Fruit fly (Drosophila melanogaster): ENCODE data around the gene CG17834.

dm6 chr2L:8517256-8517694 lies 11.7 kb upstream of the CG17834 start, which contains the start of the genes mRpL51 and Uba4:
- TF ChIP-seq usp (GFP tag; optimal IDR thresholded peaks at IDR 0.05) = no peak
- no peak for TF ChIP-seq psq (optimal IDR thresholded peaks at IDR 0.05)
- TF ChIP-seq pan (optimal IDR thresholded peaks at IDR 0.05) = no peak
- TF ChIP-seq Dll (optimal IDR thresholded peaks at IDR 0.05) = no peak
- TF ChIP-seq EcR (GFP tag; optimal IDR thresholded peaks at IDR 0.05) = no peak

Measured in whole organism.